Worm (Caenorhabditis elegans) whole organism, young adult: ENCODE results near the gene Y39A1C.1.

Experiments used
- F57A8.1 ChIP-seq: fragments of 200-800 bp; sonication (Bioruptor generic); optimal IDR thresholded peaks from 2 replicates; lab custom pipeline; 2018; ENCODE audit warnings: mild to moderate bottlenecking, missing genetic modification characterization, moderate library complexity, missing compliant biosample characterization
- lir-1 ChIP-seq: fragments of 200-800 bp; sonication (Bioruptor generic); conservative IDR thresholded peaks from 2 replicates; pipeline ENCODE4 v1.3.6; 2022; ENCODE audit warnings: missing genetic modification reagents, missing genetic modification characterization, missing compliant biosample characterization
- mxl-1 ChIP-seq: sonication (generic microtip); optimal IDR thresholded peaks from 2 replicates; lab custom pipeline; 2016; ENCODE audit warnings: missing genetic modification characterization, missing compliant biosample characterization
- pbrm-1 ChIP-seq: fragments of 200-800 bp; sonication (Bioruptor generic); IDR thresholded peaks from 2 replicates; pipeline ENCODE4 v1.3.6; 2022; ENCODE audit warnings: missing genetic modification reagents, missing genetic modification characterization, missing compliant biosample characterization
- snpc-4 ChIP-seq, 5 experiments: fragments of 150-350 bp in 1 of 5; sonication (generic microtip) in 4 of 5; optimal IDR thresholded peaks; 2 replicates each; lab custom pipeline; 2014 to 2018; ENCODE audit warnings: missing genetic modification characterization in 5 of 5, missing biosample characterization in 3 of 5, antibody characterized with exemption in 2 of 5, mild to moderate bottlenecking in 2 of 5, missing compliant biosample characterization in 2 of 5, missing genotype in 2 of 5, moderate library complexity in 2 of 5, missing genetic modification reagents in 1 of 5
- unc-62 ChIP-seq: fragments of 150-350 bp; optimal IDR thresholded peaks from 2 replicates; lab custom pipeline; 2014; ENCODE audit warnings: missing biosample characterization, missing genetic modification reagents, missing genetic modification characterization

- TF ChIP-seq unc-62 (GFP tag; lab: Kevin White, UChicago) (no peak), snpc-4 (GFP tag; optimal IDR thresholded peaks at IDR 0.05; lab: Kevin White, UChicago) (no peak), snpc-4 (tag; optimal IDR thresholded peaks at IDR 0.05; lab: Kevin White, UChicago) (no peak), pbrm-1 (GFP tag; lab: Robert Waterston, UW) (no peak), lir-1 (GFP tag; lab: Robert Waterston, UW) (no peak), mxl-1 (no peak), F57A8.1 (no peak)
Observed at ce11 chrIII:10857984-10858383, 2.7 kb downstream of the Y39A1C.1 start, which contains the start of gene oxi-1.
